Worm (Caenorhabditis elegans): ENCODE data around the gene K11G12.6.

DNA sequence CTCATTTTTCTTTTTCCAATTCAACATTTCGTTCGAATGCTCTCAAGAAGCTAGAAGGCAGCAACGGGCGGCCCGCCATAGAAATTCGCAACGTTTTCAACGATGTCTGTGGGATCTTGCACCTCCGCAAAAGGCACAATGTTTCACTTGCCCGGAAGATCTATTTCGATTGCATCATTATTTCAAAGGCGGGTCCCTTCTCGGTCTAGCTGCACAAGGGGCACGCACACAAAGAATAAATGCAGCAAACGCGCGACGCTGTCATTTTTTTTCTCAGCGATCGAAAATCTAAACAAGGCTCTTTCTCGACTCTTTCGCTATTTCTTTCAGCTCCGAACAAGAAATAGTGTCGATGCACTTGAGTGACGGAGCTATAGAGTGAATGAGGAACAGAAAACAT, 15.5 kb upstream of the K11G12.6 start:
- TF ChIP-seq nhr-76 (tag; optimal IDR thresholded peaks at IDR 0.05), result no peak
- no peak for TF ChIP-seq snpc-4 (tag; optimal IDR thresholded peaks at IDR 0.05)
- TF ChIP-seq nhr-11 (tag; optimal IDR thresholded peaks at IDR 0.05), result no peak
- TF ChIP-seq ztf-11 (tag; optimal IDR thresholded peaks at IDR 0.05), result no peak
